Fruit fly (Drosophila melanogaster) whole organism, larva: Measurements from ENCODE around the gene pasi1.
"Not testable (repeated sequence)": the region's sequence is repeated elsewhere in the genome, so short reads cannot be mapped to it uniquely, and the experiment has no call there.

ENCODE experiments used
- noc ChIP-seq: fragments of 200-800 bp; sonication (Bioruptor generic); optimal IDR thresholded peaks from 3 replicates; lab custom pipeline; 2019; ENCODE audit warnings: missing biosample characterization, mild to moderate bottlenecking, missing genetic modification characterization, moderate library complexity

pasi1 gene

dm6 chr3R:17795075-17795420 lies at the start of gene pasi1:
Gene pasi1 (plus strand): TSS chr3R:17795075.
- no peak for TF ChIP-seq noc (tag; lab: Kevin White, UChicago)

DNA sequence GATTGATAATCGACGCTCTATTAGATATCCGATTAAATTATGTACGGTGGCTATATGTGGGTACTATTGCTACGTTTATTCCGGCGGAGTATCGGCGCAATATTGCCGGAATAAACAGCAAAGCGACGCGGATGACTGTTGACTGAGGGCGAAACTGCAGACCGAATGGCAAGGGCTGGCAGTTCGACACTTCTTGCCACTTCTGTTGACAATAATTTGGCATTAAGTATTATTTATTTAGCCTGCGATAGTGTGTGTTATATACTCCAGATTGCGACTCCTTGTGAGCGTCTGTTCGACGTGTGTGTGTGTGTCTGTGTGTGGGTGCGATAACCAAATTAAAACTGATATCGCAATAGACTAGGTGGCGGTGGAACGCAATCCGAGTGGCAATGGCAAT lies 36.0 kb upstream of the pasi1 start:
- peak; percentile 15 for TF ChIP-seq noc (tag; lab: Kevin White, UChicago)

- TF ChIP-seq noc (tag; lab: Kevin White, UChicago) = peak; percentile 80
Measured at dm6 chr3R:17759773-17760476, 35.0 kb upstream of the pasi1 start.

DNA sequence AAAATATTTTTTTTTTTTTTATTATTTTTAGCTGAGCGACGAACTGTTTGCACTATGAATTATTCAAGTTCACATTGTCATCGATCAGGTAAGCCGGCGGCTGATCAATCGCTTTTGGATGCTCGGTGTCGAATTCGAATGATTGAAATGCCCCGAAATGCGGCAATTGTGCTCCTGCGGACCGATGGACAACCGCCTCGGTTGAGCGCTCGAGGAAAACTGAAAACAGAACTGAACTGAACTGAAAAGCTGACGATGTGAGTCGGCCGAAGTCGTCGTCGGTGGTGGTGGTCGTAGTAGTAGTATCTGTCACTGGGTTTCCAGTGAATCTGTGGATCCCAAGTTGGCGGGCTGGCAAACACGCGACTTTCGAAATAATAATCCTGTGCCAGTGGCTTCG lies 32.6 kb upstream of the pasi1 start:
- TF ChIP-seq noc (tag; lab: Kevin White, UChicago) = no peak

DNA sequence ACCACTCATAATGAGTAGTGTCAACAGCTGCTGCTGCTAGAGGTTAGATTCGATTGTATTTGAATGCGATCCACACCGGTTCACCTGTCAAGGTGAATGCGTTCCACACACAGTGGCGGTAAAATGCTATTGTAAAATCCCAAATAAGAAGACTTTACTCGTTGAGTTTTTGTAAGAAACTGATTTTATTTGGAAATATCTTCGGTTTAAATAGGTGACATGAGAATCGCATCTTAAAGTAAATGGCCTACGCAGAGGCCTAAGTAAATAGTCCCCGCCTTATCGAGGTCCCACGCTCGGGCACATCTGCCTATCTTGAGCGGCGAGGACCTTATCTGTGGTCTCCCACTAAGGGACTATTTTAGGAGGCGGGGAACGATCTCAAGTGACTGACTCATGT lies 31.8 kb upstream of the pasi1 start, which contains the start of gene TyrR:
Gene TyrR, minus strand, starts transcription at position 101 of the 400 bp plus-strand sequence.
- not testable (repeated sequence) for TF ChIP-seq noc (tag; lab: Kevin White, UChicago)

dm6 chr3R:17773893-17774292 lies 21.0 kb upstream of the pasi1 start:
- TF ChIP-seq noc (tag; lab: Kevin White, UChicago) = no peak

- no peak for TF ChIP-seq noc (tag; lab: Kevin White, UChicago)
Measured at dm6 chr3R:17774538-17774937, 20.3 kb upstream of the pasi1 start.

DNA sequence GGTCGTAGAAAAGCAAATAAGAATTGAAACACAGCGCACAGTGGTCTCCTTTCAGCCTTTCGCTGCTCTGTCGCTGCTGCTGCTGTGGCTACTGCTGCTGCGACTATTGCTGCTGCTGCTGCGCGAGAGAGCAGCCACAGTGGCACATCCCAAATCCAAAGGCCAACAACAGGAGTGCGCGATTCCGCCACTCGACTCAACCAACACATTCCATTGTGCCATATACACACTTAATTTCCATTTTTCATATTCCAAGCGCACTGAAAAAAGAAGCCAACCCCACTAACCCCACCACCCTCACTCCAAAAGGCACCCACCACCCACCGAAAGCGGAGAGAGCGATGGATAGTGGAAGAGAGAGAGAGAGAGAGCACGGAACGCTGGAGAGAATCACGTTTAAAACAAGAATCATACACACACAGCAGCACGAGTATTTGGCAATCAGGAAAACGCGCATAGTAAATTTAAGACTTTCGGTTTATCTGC lies 18.7 kb upstream of the pasi1 start:
- no peak for TF ChIP-seq noc (tag; lab: Kevin White, UChicago)

DNA sequence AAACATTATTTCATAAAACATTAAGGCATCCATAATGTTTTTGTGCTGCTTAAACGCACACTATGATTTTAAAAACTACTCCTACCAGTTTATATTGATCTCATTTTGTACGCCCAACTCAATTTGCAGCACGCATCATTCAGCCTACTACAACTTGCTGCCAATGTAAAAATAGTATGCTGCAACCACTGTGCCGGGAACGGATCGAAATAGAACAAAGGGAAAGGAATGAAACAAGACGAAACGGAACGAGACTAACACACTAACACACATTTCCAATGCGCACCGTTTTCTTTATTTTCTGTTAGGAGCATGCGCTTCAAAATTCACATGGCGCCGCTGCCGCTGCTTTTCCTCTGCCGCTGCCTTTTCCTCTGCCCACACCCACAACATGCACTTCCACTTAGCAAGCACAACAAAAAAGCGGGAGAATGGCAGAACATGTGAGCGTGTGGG lies 17.9 kb upstream of the pasi1 start:
- no peak for TF ChIP-seq noc (tag; lab: Kevin White, UChicago)

DNA sequence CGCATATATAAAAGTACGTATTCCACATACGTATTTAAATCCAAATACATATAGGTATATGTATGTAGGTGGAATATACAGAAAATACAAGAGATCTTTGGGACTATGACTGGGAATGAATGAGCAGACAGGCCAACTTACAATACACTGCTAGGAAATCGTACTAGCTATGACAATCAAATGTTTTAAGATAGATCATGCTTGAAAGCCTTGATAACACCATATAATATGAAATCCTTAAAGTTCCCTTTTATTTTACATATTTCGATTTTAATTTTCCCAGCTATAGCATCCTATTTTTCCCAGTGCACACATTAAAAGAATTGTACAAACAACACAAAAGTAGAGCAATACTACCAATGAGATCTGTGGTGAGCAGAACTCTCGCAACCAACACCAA lies 13.5 kb upstream of the pasi1 start:
- TF ChIP-seq noc (tag; lab: Kevin White, UChicago) = peak; percentile 73

dm6 chr3R:17783144-17783543 lies 11.7 kb upstream of the pasi1 start:
- TF ChIP-seq noc (tag; lab: Kevin White, UChicago) = no peak

DNA sequence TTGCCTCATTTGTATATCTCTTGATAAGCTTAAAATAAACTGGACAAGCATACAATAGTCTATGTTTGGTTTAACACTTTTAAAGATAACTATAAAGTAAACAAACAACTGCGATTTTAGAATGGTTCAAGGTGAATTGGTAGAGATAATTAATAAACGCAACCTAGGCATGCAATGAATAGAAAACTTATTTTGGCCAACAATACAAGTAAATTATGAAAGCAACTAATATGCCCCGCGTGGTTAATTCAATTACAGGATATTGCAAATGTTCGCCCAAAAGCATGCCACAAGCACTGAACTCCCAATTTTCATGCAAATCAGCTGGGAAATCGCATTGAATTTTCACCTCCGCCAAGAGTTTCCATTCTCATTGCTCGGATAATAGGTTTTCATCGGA lies 10.7 kb upstream of the pasi1 start:
- no peak for TF ChIP-seq noc (tag; lab: Kevin White, UChicago)

- TF ChIP-seq noc (tag; lab: Kevin White, UChicago) = no peak
Measured at dm6 chr3R:17787780-17788179, 7.1 kb upstream of the pasi1 start.

- TF ChIP-seq noc (tag; lab: Kevin White, UChicago) = no peak
Measured at dm6 chr3R:17789937-17790336, 4.9 kb upstream of the pasi1 start.

DNA sequence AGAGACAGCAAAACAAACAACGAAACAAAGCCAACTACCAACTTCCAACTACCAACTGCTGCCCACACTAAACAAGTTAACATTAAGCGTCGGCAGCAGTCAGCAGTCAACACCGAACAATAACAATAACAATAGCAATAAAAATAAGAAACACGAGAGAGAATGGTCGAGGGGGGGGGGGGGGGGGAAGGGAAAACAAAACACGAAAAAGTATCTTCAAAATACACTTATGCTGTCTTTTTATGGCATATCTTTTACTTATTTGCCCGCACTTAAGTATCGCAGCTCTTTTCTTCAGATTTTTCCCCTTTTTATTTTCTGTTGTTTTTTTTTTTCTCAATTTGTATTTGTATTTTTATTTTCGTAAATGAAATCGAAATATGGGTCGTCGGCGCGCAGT lies 1.6 kb upstream of the pasi1 start:
- no peak for TF ChIP-seq noc (tag; lab: Kevin White, UChicago)

DNA sequence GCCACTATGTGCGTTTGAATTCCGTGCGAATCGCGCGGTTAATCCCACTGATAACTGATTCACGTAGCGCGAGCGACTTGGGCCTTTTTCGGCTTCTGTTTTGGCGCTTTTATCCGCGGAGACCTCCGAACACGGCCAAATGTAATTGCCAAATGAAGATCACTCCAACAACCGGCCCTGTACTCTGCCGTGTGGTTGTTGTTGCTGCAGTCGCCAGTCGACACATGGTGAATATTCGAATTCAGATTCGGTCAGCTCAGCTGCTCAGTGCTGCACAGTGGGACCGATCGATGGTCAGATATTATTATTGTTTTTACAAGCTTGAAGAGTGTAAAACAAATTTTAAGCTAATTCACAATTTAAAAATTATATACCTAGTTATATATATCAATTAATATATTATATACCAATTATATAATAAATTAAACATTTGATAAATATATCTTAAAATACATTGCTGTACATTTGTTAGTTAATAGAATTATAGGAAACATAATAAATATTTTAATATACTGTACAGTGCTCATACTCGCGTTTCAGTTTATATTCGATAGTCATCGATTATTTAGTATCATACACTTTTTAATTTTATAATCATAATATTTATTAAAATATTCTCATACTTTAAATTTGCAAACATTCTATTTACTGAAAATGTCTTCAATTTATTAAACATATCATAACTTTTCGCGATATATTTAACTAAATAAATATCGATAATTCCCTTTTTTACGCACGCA lies 370 bp upstream of the pasi1 start, which contains the start of gene CG43102:
Gene CG43102, minus strand, starts transcription at position 156 of the 740 bp plus-strand sequence.
- TF ChIP-seq noc (tag; lab: Kevin White, UChicago) = peak; percentile 21
